Worm (Caenorhabditis elegans) whole organism, early embryonic: Measurements from ENCODE around the gene famk-1.

Experiments used
- ama-1 ChIP-seq: fragments of 150-350 bp; optimal IDR thresholded peaks from 2 replicates; lab custom pipeline; 2014
- ceh-36 ChIP-seq: sonication (generic microtip); optimal IDR thresholded peaks from 2 replicates; lab custom pipeline; 2016; ENCODE audit warnings: missing genetic modification characterization, inconsistent platforms, missing compliant biosample characterization
- ets-7 ChIP-seq: sonication (generic microtip); optimal IDR thresholded peaks from 2 replicates; lab custom pipeline; 2016; ENCODE audit warnings: missing genotype, missing genetic modification characterization, missing compliant biosample characterization
- hmbx-1 ChIP-seq: sonication (generic microtip); optimal IDR thresholded peaks from 2 replicates; lab custom pipeline; 2016; ENCODE audit warnings: mild to moderate bottlenecking, missing genetic modification characterization, missing compliant biosample characterization
- hmg-4 ChIP-seq: fragments of 200-800 bp; sonication (Bioruptor generic); optimal IDR thresholded peaks from 2 replicates; lab custom pipeline; 2018; ENCODE audit warnings: mild to moderate bottlenecking, missing genetic modification characterization, missing compliant biosample characterization
- tbx-11 ChIP-seq: fragments of 200-800 bp; sonication (Bioruptor generic); IDR thresholded peaks from 2 replicates; pipeline ENCODE4 v1.3.6; 2022; ENCODE audit warnings: missing genetic modification characterization, missing compliant biosample characterization
- tra-4 ChIP-seq: sonication (generic microtip); optimal IDR thresholded peaks from 2 replicates; lab custom pipeline; 2017; ENCODE audit warnings: missing genetic modification characterization, missing compliant biosample characterization

DNA sequence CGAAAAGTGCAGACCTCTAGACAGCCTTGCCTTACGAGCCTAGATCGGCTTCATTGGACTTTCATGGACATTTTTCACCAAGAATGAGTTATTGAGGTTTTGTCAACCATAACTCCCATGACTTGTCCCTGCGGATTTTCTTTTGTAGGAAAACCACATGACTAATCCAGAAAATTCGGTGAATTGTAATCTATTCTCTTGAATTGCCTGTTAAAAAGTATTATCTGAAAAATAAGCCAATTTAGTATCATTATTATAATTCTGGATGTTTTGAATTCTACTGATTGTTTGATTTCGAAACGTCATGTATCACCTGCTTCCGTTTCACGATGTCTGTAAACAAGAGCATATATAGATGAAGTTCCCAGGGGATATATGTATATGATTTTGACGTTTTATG, 24.5 kb downstream of the famk-1 start:
- TF ChIP-seq ets-7 (tag; lab: Kevin White, UChicago) (no peak), hmbx-1 (tag; lab: Kevin White, UChicago) (no peak), ama-1 (lab: Kevin White, UChicago) (no peak), tra-4 (no peak), ceh-36 (tag; lab: Kevin White, UChicago) (no peak), hmg-4 (GFP tag; lab: Kevin White, UChicago) (no peak), tbx-11 (GFP tag; lab: Robert Waterston, UW) (no peak)
